Worm (Caenorhabditis elegans) whole organism, late embryonic: ENCODE measurements around the gene emc-6.

Experiments used
- ama-1 ChIP-seq: fragments of 150-350 bp; optimal IDR thresholded peaks from 2 replicates; lab custom pipeline; 2014
- hlh-8 ChIP-seq: sonication (generic microtip); optimal IDR thresholded peaks from 2 replicates; lab custom pipeline; 2016; ENCODE audit warnings: missing genotype, missing genetic modification characterization, missing compliant biosample characterization
- pqm-1 ChIP-seq: sonication (generic microtip); optimal IDR thresholded peaks from 2 replicates; lab custom pipeline; 2016; ENCODE audit warnings: missing genetic modification characterization, missing compliant biosample characterization
- sox-4 ChIP-seq: sonication (generic microtip); optimal IDR thresholded peaks from 2 replicates; lab custom pipeline; 2017; ENCODE audit warnings: mild to moderate bottlenecking, missing genetic modification characterization, inconsistent platforms, missing compliant biosample characterization

DNA sequence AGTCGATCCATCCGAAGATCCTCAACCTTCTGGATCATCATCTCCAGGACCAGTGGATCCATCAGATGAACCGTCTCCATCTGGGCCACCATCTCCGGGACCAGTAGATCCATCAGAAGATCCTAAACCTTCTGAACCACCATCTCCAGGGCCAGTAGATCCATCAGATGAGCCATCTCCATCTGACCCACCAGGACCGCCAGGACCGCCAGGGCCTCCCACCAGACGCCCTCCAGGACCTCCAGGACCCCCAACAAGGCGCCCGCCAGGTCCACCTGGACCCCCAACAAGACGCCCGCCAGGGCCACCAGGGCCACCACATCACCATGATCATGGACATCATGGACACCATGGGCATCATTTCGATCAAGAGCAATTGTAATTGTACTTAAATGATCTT lies 17.7 kb upstream of the emc-6 start:
- no peak for TF ChIP-seq sox-4 (tag; lab: Kevin White, UChicago)
- no peak for TF ChIP-seq ama-1
- TF ChIP-seq hlh-8, result no peak
- TF ChIP-seq pqm-1 (tag; lab: Kevin White, UChicago), result no peak
